Fruit fly (Drosophila melanogaster) whole organism, embryonic: ENCODE data around the gene CG6693.

Source experiments
- Bgb ChIP-seq: fragments of 200-800 bp; sonication (Bioruptor generic); IDR thresholded peaks from 2 replicates; pipeline ENCODE4 v1.3.6; 2022; ENCODE audit warnings: missing biosample characterization, missing genetic modification characterization; ENCODE audit not compliant: partially characterized antibody
- BtbVII ChIP-seq: fragments of 200-800 bp; sonication (Bioruptor generic); optimal IDR thresholded peaks from 3 replicates; lab custom pipeline; 2017; ENCODE audit warnings: missing biosample characterization, mild to moderate bottlenecking, missing genetic modification characterization
- CG10321 ChIP-seq: fragments of 200-800 bp; sonication (Bioruptor generic); IDR thresholded peaks from 2 replicates; pipeline ENCODE4 v1.3.6; 2022; ENCODE audit warnings: missing biosample characterization, missing genetic modification characterization
- CG11696 ChIP-seq: fragments of 200-800 bp; sonication (Bioruptor generic); IDR thresholded peaks from 2 replicates; pipeline ENCODE4 v1.3.6; 2022; ENCODE audit warnings: missing biosample characterization, missing genetic modification characterization
- CG12391 ChIP-seq: fragments of 200-800 bp; sonication (Bioruptor generic); optimal IDR thresholded peaks from 3 replicates; lab custom pipeline; 2018; ENCODE audit warnings: missing biosample characterization, mild to moderate bottlenecking, missing genetic modification characterization, moderate library complexity
- CG12659 ChIP-seq: fragments of 200-800 bp; sonication (Bioruptor generic); optimal IDR thresholded peaks from 3 replicates; lab custom pipeline; 2017; ENCODE audit warnings: mild to moderate bottlenecking, missing biosample characterization, missing genetic modification reagents, missing genetic modification characterization
- CG13287 ChIP-seq: fragments of 200-800 bp; sonication (Bioruptor generic); IDR thresholded peaks from 2 replicates; pipeline ENCODE4 v1.3.6; 2022; ENCODE audit warnings: missing biosample characterization, missing genetic modification characterization; ENCODE audit not compliant: partially characterized antibody
- CG13296 ChIP-seq: fragments of 200-800 bp; sonication (Bioruptor generic); optimal IDR thresholded peaks from 3 replicates; lab custom pipeline; 2018; ENCODE audit warnings: missing biosample characterization, mild to moderate bottlenecking, missing genetic modification characterization
- CG1529 ChIP-seq: fragments of 200-800 bp; sonication (Bioruptor generic); optimal IDR thresholded peaks from 3 replicates; lab custom pipeline; 2018; ENCODE audit warnings: missing biosample characterization, missing genetic modification characterization
- CG15514 ChIP-seq: fragments of 200-800 bp; sonication (Bioruptor generic); optimal IDR thresholded peaks from 3 replicates; lab custom pipeline; 2017; ENCODE audit warnings: missing biosample characterization, missing genetic modification characterization, mild to moderate bottlenecking, moderate library complexity, missing genetic modification reagents
- CG17361 ChIP-seq: fragments of 200-800 bp; sonication (Bioruptor generic); IDR thresholded peaks from 3 replicates; pipeline ENCODE4 v1.3.6; 2022; ENCODE audit warnings: missing biosample characterization, missing genetic modification characterization
- CG17612 ChIP-seq: fragments of 200-800 bp; sonication (Bioruptor generic); IDR thresholded peaks from 2 replicates; pipeline ENCODE4 v1.3.6; 2022; ENCODE audit warnings: missing biosample characterization, missing genetic modification characterization
- CG31365 ChIP-seq: fragments of 200-800 bp; sonication (Bioruptor generic); optimal IDR thresholded peaks from 2 replicates; lab custom pipeline; 2018; ENCODE audit warnings: missing biosample characterization, mild to moderate bottlenecking, missing genetic modification characterization
- CG31388 ChIP-seq: fragments of 200-800 bp; sonication (Bioruptor generic); optimal IDR thresholded peaks from 2 replicates; lab custom pipeline; 2016; ENCODE audit warnings: missing biosample characterization, missing genetic modification characterization
- CG31441 ChIP-seq: fragments of 200-800 bp; sonication (Bioruptor generic); IDR thresholded peaks from 2 replicates; pipeline ENCODE4 v1.3.6; 2022; ENCODE audit warnings: missing biosample characterization, missing genetic modification characterization
- CG32767 ChIP-seq: fragments of 200-800 bp; sonication (Bioruptor generic); IDR thresholded peaks from 2 replicates; pipeline ENCODE4 v1.3.6; 2022; ENCODE audit warnings: missing biosample characterization, missing genetic modification characterization
- CG4404 ChIP-seq: fragments of 200-800 bp; sonication (Bioruptor generic); IDR thresholded peaks from 2 replicates; pipeline ENCODE4 v1.3.6; 2022; ENCODE audit warnings: missing biosample characterization, missing genetic modification characterization
- CG4854 ChIP-seq: fragments of 200-800 bp; sonication (Bioruptor generic); optimal IDR thresholded peaks from 2 replicates; lab custom pipeline; 2016; ENCODE audit warnings: missing biosample characterization, missing genetic modification characterization, inconsistent platforms
- CG5953 ChIP-seq: fragments of 200-800 bp; sonication (Bioruptor generic); IDR thresholded peaks from 2 replicates; pipeline ENCODE4 v1.3.6; 2022; ENCODE audit warnings: missing biosample characterization, missing genetic modification characterization
- CG6175 ChIP-seq: fragments of 200-800 bp; sonication (Bioruptor generic); IDR thresholded peaks from 3 replicates; pipeline ENCODE4 v1.3.6; 2022; ENCODE audit warnings: missing biosample characterization, missing genetic modification characterization
- CG7556 ChIP-seq: fragments of 200-800 bp; sonication (Bioruptor generic); optimal IDR thresholded peaks from 2 replicates; lab custom pipeline; 2017; ENCODE audit warnings: missing biosample characterization, mild to moderate bottlenecking, missing genetic modification characterization
- CG7928 ChIP-seq: fragments of 200-800 bp; sonication (Bioruptor generic); optimal IDR thresholded peaks from 2 replicates; lab custom pipeline; 2017; ENCODE audit warnings: missing biosample characterization, mild to moderate bottlenecking, missing genetic modification characterization
- CHES-1-like ChIP-seq: fragments of 200-800 bp; sonication (Bioruptor generic); optimal IDR thresholded peaks from 2 replicates; lab custom pipeline; 2016; ENCODE audit warnings: missing biosample characterization, missing genetic modification characterization
- CrebB ChIP-seq: fragments of 200-800 bp; sonication (Bioruptor generic); optimal IDR thresholded peaks from 3 replicates; lab custom pipeline; 2018; ENCODE audit warnings: missing biosample characterization, mild to moderate bottlenecking, missing genetic modification characterization
- Dad ChIP-seq: fragments of 200-800 bp; sonication (Bioruptor generic); optimal IDR thresholded peaks from 3 replicates; lab custom pipeline; 2016; ENCODE audit warnings: missing biosample characterization, missing genetic modification characterization
- Drgx ChIP-seq: fragments of 200-800 bp; sonication (Bioruptor generic); IDR thresholded peaks from 2 replicates; pipeline ENCODE4 v1.3.6; 2022; ENCODE audit warnings: missing biosample characterization, missing genetic modification characterization
- HLH3B ChIP-seq: fragments of 200-800 bp; sonication (Bioruptor generic); IDR thresholded peaks from 2 replicates; pipeline ENCODE4 v1.3.6; 2022; ENCODE audit warnings: missing biosample characterization, missing genetic modification characterization
- Lhr ChIP-seq: fragments of 200-800 bp; sonication (Bioruptor generic); optimal IDR thresholded peaks from 3 replicates; lab custom pipeline; 2017; ENCODE audit warnings: mild to moderate bottlenecking, missing biosample characterization, missing genetic modification reagents, missing genetic modification characterization
- MESR4 ChIP-seq: fragments of 200-800 bp; sonication (Bioruptor generic); optimal IDR thresholded peaks from 2 replicates; lab custom pipeline; 2018; ENCODE audit warnings: missing biosample characterization, mild to moderate bottlenecking, missing genetic modification characterization, moderate library complexity
- Max ChIP-seq: fragments of 200-800 bp; sonication (Bioruptor generic); optimal IDR thresholded peaks from 2 replicates; lab custom pipeline; 2016; ENCODE audit warnings: missing biosample characterization, mild to moderate bottlenecking, missing genetic modification characterization
- Mrtf ChIP-seq: fragments of 200-800 bp; sonication (Bioruptor generic); IDR thresholded peaks from 3 replicates; pipeline ENCODE4 v1.3.6; 2022; ENCODE audit warnings: missing biosample characterization, missing genetic modification characterization
- Nf-YB ChIP-seq: fragments of 200-800 bp; sonication (Bioruptor generic); optimal IDR thresholded peaks from 3 replicates; lab custom pipeline; 2019; ENCODE audit warnings: missing biosample characterization, mild to moderate bottlenecking, missing genetic modification characterization, moderate library complexity
- Ssrp ChIP-seq: fragments of 200-800 bp; sonication (Bioruptor generic); optimal IDR thresholded peaks from 2 replicates; lab custom pipeline; 2018; ENCODE audit warnings: missing biosample characterization, mild to moderate bottlenecking, missing genetic modification characterization, moderate library complexity
- Trl ChIP-seq, 3 experiments: fragments of >200 bp in 2 of 3; fragments of 200-800 bp in 1 of 3; sonication (Bioruptor generic) in 1 of 3; optimal IDR thresholded peaks; 2 replicates in 1 of 3; 3 replicates in 2 of 3; lab custom pipeline; 2016 to 2017; ENCODE audit warnings: missing biosample characterization in 1 of 3, missing genetic modification characterization in 1 of 3
- bab2 ChIP-seq: fragments of 200-800 bp; sonication (Bioruptor generic); optimal IDR thresholded peaks from 2 replicates; lab custom pipeline; 2016; ENCODE audit warnings: missing biosample characterization, missing genetic modification characterization
- cas ChIP-seq: fragments of 200-800 bp; sonication (Bioruptor generic); IDR thresholded peaks from 2 replicates; pipeline ENCODE4 v1.3.6; 2022; ENCODE audit warnings: missing biosample characterization, missing genetic modification characterization
- ems ChIP-seq: fragments of 200-800 bp; sonication (Bioruptor generic); optimal IDR thresholded peaks from 3 replicates; lab custom pipeline; 2016; ENCODE audit warnings: missing biosample characterization, missing genetic modification characterization
- exex ChIP-seq: fragments of 200-800 bp; sonication (Bioruptor generic); optimal IDR thresholded peaks from 4 replicates; lab custom pipeline; 2018; ENCODE audit warnings: missing biosample characterization, mild to moderate bottlenecking, missing genetic modification characterization, moderate library complexity
- eyg ChIP-seq: fragments of 200-800 bp; sonication (Bioruptor generic); optimal IDR thresholded peaks from 3 replicates; lab custom pipeline; 2016; ENCODE audit warnings: missing biosample characterization, missing genetic modification characterization
- ind ChIP-seq: fragments of 200-800 bp; sonication (Bioruptor generic); optimal IDR thresholded peaks from 3 replicates; lab custom pipeline; 2016; ENCODE audit warnings: missing biosample characterization, missing genetic modification characterization
- kah ChIP-seq: fragments of 200-800 bp; sonication (Bioruptor generic); optimal IDR thresholded peaks from 2 replicates; lab custom pipeline; 2018; ENCODE audit warnings: missing biosample characterization, mild to moderate bottlenecking, missing genetic modification characterization
- kay ChIP-seq: fragments of 200-800 bp; sonication (Bioruptor generic); optimal IDR thresholded peaks from 2 replicates; lab custom pipeline; 2016; ENCODE audit warnings: missing biosample characterization, missing genetic modification characterization
- lilli ChIP-seq: fragments of 200-800 bp; sonication (Bioruptor generic); optimal IDR thresholded peaks from 3 replicates; lab custom pipeline; 2016; ENCODE audit warnings: missing biosample characterization, missing genetic modification characterization
- luna ChIP-seq: fragments of 200-800 bp; sonication (Bioruptor generic); optimal IDR thresholded peaks from 2 replicates; lab custom pipeline; 2016; ENCODE audit warnings: missing biosample characterization, missing genetic modification characterization
- nmo ChIP-seq: fragments of 200-800 bp; sonication (Bioruptor generic); optimal IDR thresholded peaks from 2 replicates; lab custom pipeline; 2018; ENCODE audit warnings: missing biosample characterization, mild to moderate bottlenecking, missing genetic modification characterization, moderate library complexity
- sens-2 ChIP-seq: fragments of 200-800 bp; sonication (Bioruptor generic); IDR thresholded peaks from 2 replicates; pipeline ENCODE4 v1.3.6; 2022; ENCODE audit warnings: missing biosample characterization, missing genetic modification characterization
- slou ChIP-seq: fragments of 200-800 bp; sonication (Bioruptor generic); optimal IDR thresholded peaks from 3 replicates; lab custom pipeline; 2016; ENCODE audit warnings: missing biosample characterization, missing genetic modification characterization
- sr ChIP-seq: fragments of 200-800 bp; sonication (Bioruptor generic); IDR thresholded peaks from 3 replicates; pipeline ENCODE4 v1.3.6; 2022; ENCODE audit warnings: missing biosample characterization, missing genetic modification characterization
- tgo ChIP-seq: fragments of 200-800 bp; sonication (Bioruptor generic); IDR thresholded peaks from 3 replicates; pipeline ENCODE4 v1.3.6; 2022; ENCODE audit warnings: missing biosample characterization, missing genetic modification characterization
- tx ChIP-seq: fragments of 200-800 bp; sonication (Bioruptor generic); optimal IDR thresholded peaks from 2 replicates; lab custom pipeline; 2016; ENCODE audit warnings: missing biosample characterization, missing genetic modification characterization
- wdn ChIP-seq: fragments of 200-800 bp; sonication (Bioruptor generic); IDR thresholded peaks from 2 replicates; pipeline ENCODE4 v1.3.6; 2022; ENCODE audit warnings: missing biosample characterization, missing genetic modification characterization
- wek ChIP-seq: fragments of 200-800 bp; sonication (Bioruptor generic); optimal IDR thresholded peaks from 3 replicates; lab custom pipeline; 2018; ENCODE audit warnings: missing biosample characterization, mild to moderate bottlenecking, missing genetic modification characterization, moderate library complexity

Gene CG6693

dm6 chr3R:11234918-11235371 lies 13.5 kb upstream of the CG6693 start, which contains the start of the genes Arfip and CG17721 (continued):
- no peak for TF ChIP-seq CG10321 (GFP tag; lab: Robert Waterston, UW)
- no peak for TF ChIP-seq tgo (GFP tag; lab: Robert Waterston, UW)
- no peak for TF ChIP-seq CG6175
- no peak for TF ChIP-seq CG4404 (GFP tag; lab: Robert Waterston, UW)
- TF ChIP-seq CG13287 (GFP tag; lab: Robert Waterston, UW), result peak; percentile 32; the same call in 1 of the 2 replicates
- no peak for TF ChIP-seq Bgb
- TF ChIP-seq tx, result no peak
- no peak for TF ChIP-seq Ssrp (tag; lab: Kevin White, UChicago)
- peak; percentile 89 for TF ChIP-seq CG31365 (tag; lab: Kevin White, UChicago)
- no peak for TF ChIP-seq CG32767 (GFP tag; lab: Robert Waterston, UW)
- TF ChIP-seq sens-2 (GFP tag; lab: Robert Waterston, UW), result no peak
- no peak for TF ChIP-seq CHES-1-like
- TF ChIP-seq Drgx (GFP tag; lab: Robert Waterston, UW), result no peak
- no peak for TF ChIP-seq wdn
- TF ChIP-seq CG7928 (GFP tag; lab: Kevin White, UChicago), result no peak
- TF ChIP-seq Max (GFP tag; lab: Kevin White, UChicago), result no peak
- no peak for TF ChIP-seq cas (GFP tag; lab: Robert Waterston, UW)
- TF ChIP-seq CG7556 (GFP tag; lab: Kevin White, UChicago), result no peak
- TF ChIP-seq CG5953 (GFP tag; lab: Robert Waterston, UW), result no peak
- no peak for TF ChIP-seq luna (GFP tag; lab: Kevin White, UChicago)
- TF ChIP-seq sr (GFP tag; lab: Robert Waterston, UW), result no peak
- no peak for TF ChIP-seq kay (GFP tag; lab: Kevin White, UChicago)
- no peak for TF ChIP-seq CG11696
- TF ChIP-seq CG17361 (GFP tag; lab: Robert Waterston, UW), result 0 out of 3 replicates have a peak, but pooled peaks have one; percentile 17
- TF ChIP-seq CG12659, result peak; percentile 81
- no peak for TF ChIP-seq CG1529
- TF ChIP-seq CG31441 (GFP tag; lab: Robert Waterston, UW), result no peak
- peak; percentile 68 for TF ChIP-seq nmo (GFP tag; lab: Kevin White, UChicago)
- TF ChIP-seq HLH3B (GFP tag; lab: Robert Waterston, UW), result no peak
- no peak for TF ChIP-seq Mrtf (GFP tag; lab: Robert Waterston, UW)
- TF ChIP-seq kah (GFP tag; lab: Kevin White, UChicago), result no peak
- TF ChIP-seq ems (GFP tag; lab: Kevin White, UChicago), result no peak
- peak; percentile 73 for TF ChIP-seq MESR4 (GFP tag; lab: Kevin White, UChicago)
- TF ChIP-seq BtbVII, result no peak
- TF ChIP-seq wek, result no peak
- TF ChIP-seq exex (tag; lab: Kevin White, UChicago), result no peak
- TF ChIP-seq CG13296 (GFP tag; lab: Kevin White, UChicago), result no peak
- peak; percentile 72 for TF ChIP-seq Lhr
- TF ChIP-seq Trl (optimal IDR thresholded peaks at IDR 0.05; lab: Kevin White, UChicago), result no peak
- no peak for TF ChIP-seq Trl (GFP tag; optimal IDR thresholded peaks at IDR 0.05; lab: Kevin White, UChicago)
- no peak for TF ChIP-seq CG12391 (tag; lab: Kevin White, UChicago)
- TF ChIP-seq slou, result no peak
- TF ChIP-seq ind (GFP tag; lab: Kevin White, UChicago), result no peak
- TF ChIP-seq bab2 (GFP tag; lab: Kevin White, UChicago), result no peak
- no peak for TF ChIP-seq CG17612 (GFP tag; lab: Robert Waterston, UW)
- TF ChIP-seq CG4854 (GFP tag; lab: Kevin White, UChicago), result no peak
- no peak for TF ChIP-seq Nf-YB (GFP tag; lab: Kevin White, UChicago)
- TF ChIP-seq lilli, result no peak
- no peak for TF ChIP-seq Dad (GFP tag; lab: Kevin White, UChicago)
- peak; percentile 57 for TF ChIP-seq CG15514 (GFP tag; lab: Kevin White, UChicago)
- no peak for TF ChIP-seq CrebB (tag; lab: Kevin White, UChicago)
- no peak for TF ChIP-seq eyg
- no peak for TF ChIP-seq CG31388 (GFP tag; lab: Kevin White, UChicago)
